Worm (Caenorhabditis elegans): ENCODE results near the gene ttr-12.
"Not testable (repeated sequence)": the region's sequence is repeated elsewhere in the genome, so short reads cannot be mapped to it uniquely, and the experiment has no call there.

The ttr-12 gene

DNA sequence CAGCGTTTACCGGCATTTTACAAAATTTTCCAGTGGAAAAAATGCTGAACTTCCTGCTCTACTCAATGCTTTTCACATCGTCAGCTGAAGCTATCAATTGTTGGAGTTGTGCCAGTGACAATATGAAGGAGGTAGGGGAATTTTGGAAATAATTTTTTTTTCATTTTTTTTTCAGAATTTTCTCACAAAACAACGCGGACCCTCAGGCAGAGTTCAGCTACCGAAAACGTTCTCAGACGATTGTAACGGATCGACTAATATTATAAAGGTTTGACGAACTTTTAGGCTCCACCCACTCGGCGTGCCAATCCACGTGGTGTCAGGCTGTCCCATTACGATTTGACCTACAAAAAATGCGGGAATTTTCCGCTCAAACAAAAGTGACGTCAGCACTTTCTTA lies 29.1 kb downstream of the ttr-12 start, which contains the start of gene F26F2.8:
Gene F26F2.8, plus strand, starts transcription at position 13 of the 400 bp plus-strand sequence.
- TF ChIP-seq jun-1 (tag; optimal IDR thresholded peaks at IDR 0.05) (no peak), pqm-1 (tag; optimal IDR thresholded peaks at IDR 0.05) (no peak), lsy-12 (tag; optimal IDR thresholded peaks at IDR 0.05) (no peak), nhr-43 (tag; optimal IDR thresholded peaks at IDR 0.05; ENCODE audit: poor library complexity, severe bottlenecking) (no peak), ceh-82 (tag; optimal IDR thresholded peaks at IDR 0.05) (no peak)

DNA sequence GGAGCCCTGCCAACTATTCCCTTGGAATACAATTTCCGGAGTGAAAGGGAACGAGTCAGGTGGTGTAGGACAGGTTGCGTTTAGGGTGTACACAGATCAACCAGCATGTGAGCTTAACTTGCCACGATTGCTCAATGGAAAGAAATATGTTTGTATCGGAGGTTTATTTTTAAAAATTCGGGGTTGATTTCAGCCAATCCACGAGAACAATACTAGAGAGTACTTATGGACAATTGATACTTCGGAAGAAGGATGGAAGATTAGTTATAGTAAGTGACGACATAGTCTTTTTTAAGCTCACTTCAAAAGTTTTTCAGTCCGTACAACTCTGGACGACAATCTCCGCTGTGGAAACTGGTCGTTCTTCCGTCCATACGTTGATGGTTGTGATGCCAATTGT lies 33.7 kb downstream of the ttr-12 start:
- TF ChIP-seq mdl-1 (tag; optimal IDR thresholded peaks at IDR 0.05), result no peak
- TF ChIP-seq nhr-11 (tag; optimal IDR thresholded peaks at IDR 0.05), result no peak
- TF ChIP-seq ceh-82 (tag; optimal IDR thresholded peaks at IDR 0.05), result no peak
- no peak for TF ChIP-seq nhr-76 (tag; optimal IDR thresholded peaks at IDR 0.05)
- TF ChIP-seq lin-15B (tag; optimal IDR thresholded peaks at IDR 0.05), result no peak
- TF ChIP-seq sea-2 (GFP tag; optimal IDR thresholded peaks at IDR 0.05), result no peak

DNA sequence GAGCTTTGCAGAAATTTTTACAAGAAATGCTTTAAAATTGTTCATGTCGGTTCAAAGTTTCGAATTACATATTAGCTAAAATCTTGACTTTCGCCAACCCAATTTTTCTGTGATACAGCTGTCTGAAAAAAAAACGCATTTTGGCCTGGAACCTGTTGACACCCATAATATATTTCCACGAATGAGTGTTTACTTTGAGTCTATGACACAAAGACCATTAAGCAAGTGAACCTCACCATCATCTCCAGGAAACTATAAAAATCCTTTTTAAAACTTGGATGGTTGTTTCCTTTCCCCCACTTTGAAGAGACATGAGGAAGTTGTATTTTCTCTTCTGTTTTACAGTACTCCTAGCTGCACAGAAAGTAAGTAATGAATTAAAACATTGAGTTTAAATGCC lies 34.3 kb downstream of the ttr-12 start, which contains the start of gene clec-263:
Gene clec-263, plus strand, starts transcription at position 301 of the 400 bp plus-strand sequence.
- TF ChIP-seq jun-1 (tag; optimal IDR thresholded peaks at IDR 0.05) (no peak), zag-1 (tag; optimal IDR thresholded peaks at IDR 0.05) (no peak), ama-1 (optimal IDR thresholded peaks at IDR 0.05) (no peak), R02D3.7 (tag; optimal IDR thresholded peaks at IDR 0.05) (no peak), elt-2 (tag; optimal IDR thresholded peaks at IDR 0.05) (no peak), unc-62 (GFP tag; optimal IDR thresholded peaks at IDR 0.05) (no peak), mdl-1 (tag; optimal IDR thresholded peaks at IDR 0.05) (no peak), ceh-9 (tag; optimal IDR thresholded peaks at IDR 0.05) (no peak), nhr-25 (tag; optimal IDR thresholded peaks at IDR 0.05) (no peak), ztf-11 (tag; optimal IDR thresholded peaks at IDR 0.05) (no peak), pha-4 (tag; optimal IDR thresholded peaks at IDR 0.05) (no peak), mml-1 (tag; optimal IDR thresholded peaks at IDR 0.05) (no peak)

DNA sequence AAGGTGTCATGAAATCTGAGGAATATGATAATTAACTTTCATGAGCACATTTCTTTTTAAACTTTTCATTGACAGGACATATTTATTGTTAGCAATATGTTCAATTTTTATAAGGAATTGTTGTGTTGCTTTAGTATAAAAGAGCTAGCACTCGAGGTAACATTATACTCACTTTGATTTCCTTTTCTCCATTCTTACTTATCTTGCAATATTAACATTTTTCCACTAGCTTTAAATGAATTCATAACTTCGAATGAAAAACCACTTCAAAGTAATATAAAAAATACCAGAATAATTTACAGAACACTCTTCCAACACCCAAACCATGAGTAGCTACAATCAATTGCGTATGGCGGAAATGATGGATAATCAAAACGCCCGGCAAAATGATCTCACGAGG lies 35.2 kb downstream of the ttr-12 start, which contains the start of gene F26F2.5:
Gene F26F2.5, plus strand, starts transcription at position 301 of the 400 bp plus-strand sequence.
- TF ChIP-seq nhr-43 (tag; optimal IDR thresholded peaks at IDR 0.05; ENCODE audit: poor library complexity, severe bottlenecking) (no peak), nhr-23 (tag; optimal IDR thresholded peaks at IDR 0.05) (no peak), fkh-2 (tag; optimal IDR thresholded peaks at IDR 0.05) (no peak), nhr-25 (tag; optimal IDR thresholded peaks at IDR 0.05) (no peak), fkh-10 (GFP tag; optimal IDR thresholded peaks at IDR 0.05) (no peak), R02D3.7 (tag; optimal IDR thresholded peaks at IDR 0.05) (no peak), daf-12 (tag; optimal IDR thresholded peaks at IDR 0.05) (no peak), nfya-1 (tag; optimal IDR thresholded peaks at IDR 0.05; ENCODE audit: insufficient read depth) (no peak)

DNA sequence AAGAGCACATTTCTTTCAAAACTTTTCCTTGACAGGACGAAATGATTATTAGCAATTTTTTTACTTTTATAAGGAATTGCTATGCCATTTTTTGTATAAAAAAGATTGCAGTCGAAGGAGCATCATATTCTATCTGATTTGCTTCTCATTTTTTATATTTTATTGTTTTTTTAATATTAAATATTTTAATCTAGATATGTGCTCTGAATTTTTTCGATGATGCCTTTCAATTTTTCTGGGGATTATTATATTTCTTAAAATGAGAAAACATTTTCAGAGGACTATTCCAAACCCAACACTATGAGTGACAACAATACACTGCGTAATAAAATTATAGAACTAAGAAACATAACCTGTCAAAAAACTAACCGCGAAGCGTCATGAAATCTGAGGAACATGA lies 39.6 kb downstream of the ttr-12 start, which contains the start of gene F26F2.4:
Gene F26F2.4, plus strand, starts transcription at position 301 of the 400 bp plus-strand sequence.
- not testable (repeated sequence) for TF ChIP-seq jun-1, nhr-25, nhr-77 (tag; optimal IDR thresholded peaks at IDR 0.05)

DNA sequence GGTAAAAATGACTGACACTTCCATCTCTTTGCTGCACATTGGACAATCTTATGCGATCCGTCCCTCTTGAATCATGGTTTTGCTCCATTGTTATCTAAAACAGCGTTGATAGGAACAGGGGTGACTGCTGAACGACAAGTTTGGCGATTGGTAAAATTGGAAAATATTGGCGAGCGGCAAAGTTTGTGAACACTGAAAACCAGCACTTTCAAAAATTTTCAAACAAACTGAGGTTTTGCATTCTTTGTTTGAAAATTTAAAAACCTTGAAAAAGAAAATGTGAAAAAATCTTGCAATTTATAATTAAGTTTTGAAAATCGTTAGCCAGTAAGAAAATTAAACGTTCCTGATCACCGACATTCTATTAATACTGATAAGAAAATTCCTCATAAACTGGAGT lies 42.1 kb downstream of the ttr-12 start, which contains the start of gene F26F2.3:
Gene F26F2.3, minus strand, starts transcription at position 101 of the 400 bp plus-strand sequence.
- TF ChIP-seq fos-1 (tag; optimal IDR thresholded peaks at IDR 0.05) (no peak), nhr-11 (tag; optimal IDR thresholded peaks at IDR 0.05) (no peak), hmg-11 (tag; optimal IDR thresholded peaks at IDR 0.05) (no peak), R02D3.7 (tag; optimal IDR thresholded peaks at IDR 0.05) (no peak), egl-27 (tag; optimal IDR thresholded peaks at IDR 0.05) (no peak), ceh-9 (tag; optimal IDR thresholded peaks at IDR 0.05) (no peak), sea-2 (GFP tag; optimal IDR thresholded peaks at IDR 0.05) (no peak), elt-2 (tag; optimal IDR thresholded peaks at IDR 0.05) (no peak), ceh-28 (tag; optimal IDR thresholded peaks at IDR 0.05) (no peak), ztf-4 (tag; optimal IDR thresholded peaks at IDR 0.05) (no peak), zag-1 (tag; optimal IDR thresholded peaks at IDR 0.05) (no peak), nhr-25 (tag; optimal IDR thresholded peaks at IDR 0.05) (no peak), nhr-76 (tag; optimal IDR thresholded peaks at IDR 0.05) (no peak), skn-1 (tag; optimal IDR thresholded peaks at IDR 0.05) (no peak), tbx-2 (tag; optimal IDR thresholded peaks at IDR 0.05) (no peak), nhr-28 (tag; optimal IDR thresholded peaks at IDR 0.05) (no peak), ZK546.5 (tag; optimal IDR thresholded peaks at IDR 0.05) (no peak), daf-12 (tag; optimal IDR thresholded peaks at IDR 0.05) (no peak)
